Worm (Caenorhabditis elegans): ENCODE results near the gene srg-10.
A peak's percentile ranks its signal among the peaks of the same experiment; 100 is the strongest.

srg-10 gene

DNA sequence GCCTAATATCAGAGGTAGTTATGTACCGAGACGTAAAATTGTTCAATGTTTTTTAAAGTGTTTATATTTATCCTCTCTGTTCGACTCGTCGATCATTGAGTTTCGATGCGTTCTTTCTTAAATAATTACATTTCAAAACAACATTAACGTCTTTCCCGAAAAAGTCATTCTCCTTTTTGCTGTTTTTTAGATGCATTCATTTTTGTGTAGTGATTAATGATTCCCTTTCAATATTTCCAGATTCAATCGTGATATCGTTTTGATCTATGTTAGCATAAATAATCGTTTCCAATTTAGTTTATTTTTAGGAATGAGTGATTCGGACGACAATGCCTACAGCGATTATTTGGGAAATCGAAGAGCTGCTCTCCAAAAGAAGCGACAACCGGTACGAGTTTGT is 16.1 kb downstream of the srg-10 start, which contains the start of gene T04A8.8:
Gene T04A8.8 (plus strand): TSS at position 301 of the 400 bp plus-strand sequence.
- TF ChIP-seq zag-1 (tag; optimal IDR thresholded peaks at IDR 0.05): no peak
- no peak for TF ChIP-seq mdl-1 (tag; optimal IDR thresholded peaks at IDR 0.05)
- TF ChIP-seq nhr-19 (GFP tag; conservative IDR thresholded peaks at IDR 0.05): no peak
- no peak for TF ChIP-seq tbx-2 (tag; optimal IDR thresholded peaks at IDR 0.05)
- TF ChIP-seq isw-1 (GFP tag; IDR thresholded peaks at IDR 0.05): no peak
- no peak for TF ChIP-seq mef-2 (tag; optimal IDR thresholded peaks at IDR 0.05)
- no peak for TF ChIP-seq pag-3 (tag; optimal IDR thresholded peaks at IDR 0.05; ENCODE audit: borderline replicate concordance, insufficient read depth)
- TF ChIP-seq lsy-2 (tag; optimal IDR thresholded peaks at IDR 0.05): no peak
- TF ChIP-seq rnt-1 (tag; optimal IDR thresholded peaks at IDR 0.05): no peak
- no peak for TF ChIP-seq F16B12.6 (tag; optimal IDR thresholded peaks at IDR 0.05)
- no peak for TF ChIP-seq sup-37 (GFP tag; optimal IDR thresholded peaks at IDR 0.05)
- TF ChIP-seq egl-13 (tag; optimal IDR thresholded peaks at IDR 0.05): no peak

ce11 chrIII:4695057-4695456 is 17.5 kb downstream of the srg-10 start, which contains the start of gene T04A8.7:
Gene T04A8.7, plus strand, starts transcription at chrIII:4695357.
- TF ChIP-seq egl-13 (tag; optimal IDR thresholded peaks at IDR 0.05) (no peak), ces-1 (GFP tag; optimal IDR thresholded peaks at IDR 0.05) (no peak), lin-39 (tag; optimal IDR thresholded peaks at IDR 0.05) (no peak), ama-1 (optimal IDR thresholded peaks at IDR 0.05) (no peak), elt-2 (tag; optimal IDR thresholded peaks at IDR 0.05) (no peak), mdl-1 (tag; optimal IDR thresholded peaks at IDR 0.05) (no peak), xbp-1 (tag; optimal IDR thresholded peaks at IDR 0.05) (no peak), unc-62 (GFP tag; optimal IDR thresholded peaks at IDR 0.05) (no peak), ceh-82 (tag; optimal IDR thresholded peaks at IDR 0.05) (no peak)

ce11 chrIII:4696903-4697302 is 19.3 kb downstream of the srg-10 start:
- TF ChIP-seq efl-1 (optimal IDR thresholded peaks at IDR 0.05) (no peak), efl-1 (GFP tag; optimal IDR thresholded peaks at IDR 0.05 in 1 of 2) (peak in 1 of 2 experiments; percentile 34), nhr-84 (tag; optimal IDR thresholded peaks at IDR 0.05) (no peak)

ce11 chrIII:4697819-4698218 is 20.3 kb downstream of the srg-10 start, which contains the start of gene dnj-18:
Gene dnj-18, plus strand, starts transcription at chrIII:4698119.
- no peak for TF ChIP-seq lin-39 (tag; optimal IDR thresholded peaks at IDR 0.05)
- no peak for TF ChIP-seq nhr-20 (tag; optimal IDR thresholded peaks at IDR 0.05)
- no peak for TF ChIP-seq zip-4 (GFP tag; optimal IDR thresholded peaks at IDR 0.05)
- no peak for TF ChIP-seq grh-1 (GFP tag; IDR thresholded peaks at IDR 0.05)
- TF ChIP-seq fkh-10 (GFP tag; optimal IDR thresholded peaks at IDR 0.05): no peak
- no peak for TF ChIP-seq fkh-4 (tag; optimal IDR thresholded peaks at IDR 0.05; ENCODE audit: borderline replicate concordance)
- no peak for TF ChIP-seq nhr-76 (tag; optimal IDR thresholded peaks at IDR 0.05)
- TF ChIP-seq nhr-28 (tag; optimal IDR thresholded peaks at IDR 0.05): no peak
- TF ChIP-seq ceh-63 (GFP tag; optimal IDR thresholded peaks at IDR 0.05): no peak
- TF ChIP-seq sox-4 (tag; optimal IDR thresholded peaks at IDR 0.05): no peak
- TF ChIP-seq ceh-88 (GFP tag; IDR thresholded peaks at IDR 0.05): no peak
- TF ChIP-seq C04F5.9 (tag; optimal IDR thresholded peaks at IDR 0.05): no peak
- no peak for TF ChIP-seq hpl-2 (GFP tag; optimal IDR thresholded peaks at IDR 0.05)
- TF ChIP-seq snu-23 (GFP tag; optimal IDR thresholded peaks at IDR 0.05): no peak
- no peak for TF ChIP-seq ets-5 (GFP tag; IDR thresholded peaks at IDR 0.05)
- no peak for TF ChIP-seq sup-37 (GFP tag; optimal IDR thresholded peaks at IDR 0.05)
- no peak for TF ChIP-seq Y116A8C.19 (tag; optimal IDR thresholded peaks at IDR 0.05; ENCODE audit: borderline replicate concordance)
- no peak for TF ChIP-seq mef-2 (tag; optimal IDR thresholded peaks at IDR 0.05)
- no peak for TF ChIP-seq jun-1 (tag; optimal IDR thresholded peaks at IDR 0.05)

All from whole organism, L1 larva.